Fruit fly (Drosophila melanogaster) whole organism, embryonic: ENCODE measurements around the gene Plc21C.

Source experiments
- Adf1 ChIP-seq: fragments of 200-800 bp; sonication (Bioruptor generic); IDR thresholded peaks from 2 replicates; pipeline ENCODE4 v1.3.6; 2022; ENCODE audit warnings: missing biosample characterization, missing genetic modification characterization
- Atf-2 ChIP-seq: fragments of 200-800 bp; sonication (Bioruptor generic); optimal IDR thresholded peaks from 2 replicates; lab custom pipeline; 2016; ENCODE audit warnings: missing biosample characterization, missing genetic modification characterization
- CG10267 ChIP-seq: fragments of 200-800 bp; sonication (Bioruptor generic); optimal IDR thresholded peaks from 2 replicates; lab custom pipeline; 2018; ENCODE audit warnings: missing biosample characterization, mild to moderate bottlenecking, missing genetic modification characterization, moderate library complexity
- CG12071 ChIP-seq: fragments of 200-800 bp; sonication (Bioruptor generic); optimal IDR thresholded peaks from 3 replicates; lab custom pipeline; 2018; ENCODE audit warnings: missing biosample characterization, mild to moderate bottlenecking, missing genetic modification characterization
- CG12219 ChIP-seq: fragments of 200-800 bp; sonication (Bioruptor generic); optimal IDR thresholded peaks from 3 replicates; lab custom pipeline; 2018; ENCODE audit warnings: missing biosample characterization, mild to moderate bottlenecking, missing genetic modification characterization
- CG12659 ChIP-seq: fragments of 200-800 bp; sonication (Bioruptor generic); optimal IDR thresholded peaks from 3 replicates; lab custom pipeline; 2017; ENCODE audit warnings: mild to moderate bottlenecking, missing biosample characterization, missing genetic modification reagents, missing genetic modification characterization
- CG12769 ChIP-seq: fragments of 200-800 bp; sonication (Bioruptor generic); optimal IDR thresholded peaks from 2 replicates; lab custom pipeline; 2019; ENCODE audit warnings: missing biosample characterization, mild to moderate bottlenecking, missing genetic modification characterization, moderate library complexity
- CG14441 ChIP-seq: fragments of 200-800 bp; sonication (Bioruptor generic); IDR thresholded peaks from 2 replicates; pipeline ENCODE4 v1.3.6; 2022; ENCODE audit warnings: missing biosample characterization, missing genetic modification characterization
- CG15073 ChIP-seq: fragments of 200-800 bp; sonication (Bioruptor generic); optimal IDR thresholded peaks from 2 replicates; lab custom pipeline; 2016; ENCODE audit warnings: missing biosample characterization, missing genetic modification characterization
- CG17361 ChIP-seq: fragments of 200-800 bp; sonication (Bioruptor generic); IDR thresholded peaks from 3 replicates; pipeline ENCODE4 v1.3.6; 2022; ENCODE audit warnings: missing biosample characterization, missing genetic modification characterization
- CG18011 ChIP-seq: fragments of 200-800 bp; sonication (Bioruptor generic); optimal IDR thresholded peaks from 2 replicates; lab custom pipeline; 2017; ENCODE audit warnings: missing biosample characterization, missing genetic modification characterization, mild to moderate bottlenecking, moderate library complexity, missing genotype
- CG32772 ChIP-seq: fragments of 200-800 bp; sonication (Bioruptor generic); IDR thresholded peaks from 2 replicates; pipeline ENCODE4 v1.3.6; 2022; ENCODE audit warnings: missing biosample characterization, missing genetic modification characterization
- CG3407 ChIP-seq: fragments of 200-800 bp; sonication (Bioruptor generic); optimal IDR thresholded peaks from 2 replicates; lab custom pipeline; 2018; ENCODE audit warnings: missing biosample characterization, mild to moderate bottlenecking, missing genetic modification characterization
- CG6813 ChIP-seq: fragments of 200-800 bp; sonication (Bioruptor generic); optimal IDR thresholded peaks from 2 replicates; lab custom pipeline; 2017; ENCODE audit warnings: missing biosample characterization, missing genetic modification characterization, mild to moderate bottlenecking, moderate library complexity, missing genetic modification reagents
- CG7357 ChIP-seq: fragments of 200-800 bp; sonication (Bioruptor generic); IDR thresholded peaks from 3 replicates; pipeline ENCODE4 v1.3.6; 2022; ENCODE audit warnings: missing biosample characterization, missing genetic modification characterization
- CG7928 ChIP-seq: fragments of 200-800 bp; sonication (Bioruptor generic); optimal IDR thresholded peaks from 2 replicates; lab custom pipeline; 2017; ENCODE audit warnings: missing biosample characterization, mild to moderate bottlenecking, missing genetic modification characterization
- CG8924 ChIP-seq: fragments of 200-800 bp; optimal IDR thresholded peaks from 3 replicates; lab custom pipeline; 2019; ENCODE audit warnings: missing biosample characterization, mild to moderate bottlenecking, missing genetic modification characterization, moderate library complexity
- CG8944 ChIP-seq: fragments of 200-800 bp; sonication (Bioruptor generic); optimal IDR thresholded peaks from 3 replicates; lab custom pipeline; 2016; ENCODE audit warnings: missing biosample characterization, missing genetic modification characterization
- CG9932 ChIP-seq: fragments of 200-800 bp; sonication (Bioruptor generic); IDR thresholded peaks from 2 replicates; pipeline ENCODE4 v1.3.6; 2022; ENCODE audit warnings: missing biosample characterization, missing genetic modification characterization
- ERR ChIP-seq: fragments of 200-800 bp; sonication (Bioruptor generic); optimal IDR thresholded peaks from 2 replicates; lab custom pipeline; 2016; ENCODE audit warnings: missing biosample characterization, missing genetic modification characterization
- Hr78 ChIP-seq, 2 experiments: fragments of 200-800 bp in 1 of 2; fragments of >200 bp in 1 of 2; sonication (Bioruptor generic) in 1 of 2; optimal IDR thresholded peaks; 2 replicates each; lab custom pipeline; 2017 to 2019; ENCODE audit warnings: missing biosample characterization in 2 of 2, missing genetic modification characterization in 2 of 2, mild to moderate bottlenecking in 1 of 2, moderate library complexity in 1 of 2
- Hsf ChIP-seq: fragments of 200-800 bp; sonication (Bioruptor generic); optimal IDR thresholded peaks from 3 replicates; lab custom pipeline; 2016; ENCODE audit warnings: missing biosample characterization, missing genetic modification characterization
- Myb ChIP-seq: fragments of 200-800 bp; sonication (Bioruptor generic); optimal IDR thresholded peaks from 2 replicates; lab custom pipeline; 2016; ENCODE audit warnings: missing biosample characterization, missing genetic modification characterization
- Opbp ChIP-seq: fragments of 200-800 bp; sonication (Bioruptor generic); IDR thresholded peaks from 3 replicates; pipeline ENCODE4 v1.3.6; 2022; ENCODE audit warnings: missing biosample characterization, missing genetic modification characterization; ENCODE audit not compliant: partially characterized antibody
- Pdp1 ChIP-seq, 2 experiments: fragments of 200-800 bp; sonication (Bioruptor generic); optimal IDR thresholded peaks; 3 replicates each; lab custom pipeline; 2016; ENCODE audit warnings: missing biosample characterization in 2 of 2, missing genetic modification characterization in 2 of 2, mild to moderate bottlenecking in 1 of 2, moderate library complexity in 1 of 2
- Sox102F ChIP-seq: fragments of 200-800 bp; sonication (Bioruptor generic); optimal IDR thresholded peaks from 2 replicates; lab custom pipeline; 2018; ENCODE audit warnings: missing biosample characterization, mild to moderate bottlenecking, missing genetic modification characterization, moderate library complexity
- ara ChIP-seq: fragments of 200-800 bp; sonication (Bioruptor generic); IDR thresholded peaks from 2 replicates; pipeline ENCODE4 v1.3.6; 2022; ENCODE audit warnings: missing biosample characterization, missing genetic modification characterization
- bbx ChIP-seq: fragments of 200-800 bp; sonication (Bioruptor generic); IDR thresholded peaks from 2 replicates; pipeline ENCODE4 v1.3.6; 2022; ENCODE audit warnings: missing biosample characterization, missing genetic modification characterization; ENCODE audit not compliant: partially characterized antibody
- cas ChIP-seq: fragments of 200-800 bp; sonication (Bioruptor generic); IDR thresholded peaks from 2 replicates; pipeline ENCODE4 v1.3.6; 2022; ENCODE audit warnings: missing biosample characterization, missing genetic modification characterization
- dan ChIP-seq: fragments of 200-800 bp; sonication (Bioruptor generic); IDR thresholded peaks from 2 replicates; pipeline ENCODE4 v1.3.6; 2022; ENCODE audit warnings: missing biosample characterization, missing genetic modification characterization
- exex ChIP-seq: fragments of 200-800 bp; sonication (Bioruptor generic); optimal IDR thresholded peaks from 4 replicates; lab custom pipeline; 2018; ENCODE audit warnings: missing biosample characterization, mild to moderate bottlenecking, missing genetic modification characterization, moderate library complexity
- lbe ChIP-seq: fragments of 200-800 bp; sonication (Bioruptor generic); optimal IDR thresholded peaks from 2 replicates; lab custom pipeline; 2016; ENCODE audit warnings: missing biosample characterization, mild to moderate bottlenecking, missing genetic modification characterization
- otp ChIP-seq: fragments of 200-800 bp; sonication (Bioruptor generic); IDR thresholded peaks from 3 replicates; pipeline ENCODE4, ENCODE4 v1.3.6; 2022; ENCODE audit warnings: missing biosample characterization, missing genetic modification characterization
- pho ChIP-seq: fragments of 200-800 bp; sonication (Bioruptor generic); optimal IDR thresholded peaks from 2 replicates; lab custom pipeline; 2016; ENCODE audit warnings: missing biosample characterization, missing genetic modification characterization
- prd ChIP-seq, 3 experiments: fragments of >200 bp in 2 of 3; fragments of 200-800 bp in 1 of 3; sonication (Bioruptor generic) in 1 of 3; optimal IDR thresholded peaks in 2 of 3; IDR thresholded peaks in 1 of 3; 2 replicates in 2 of 3; 3 replicates in 1 of 3; pipeline versions ENCODE4 v1.3.6 to Lab custom; 2017 to 2022; ENCODE audit warnings: missing biosample characterization in 1 of 3, missing genetic modification characterization in 1 of 3
- pzg ChIP-seq: fragments of 200-800 bp; sonication (Bioruptor generic); optimal IDR thresholded peaks from 3 replicates; lab custom pipeline; 2018; ENCODE audit warnings: missing biosample characterization, mild to moderate bottlenecking, missing genetic modification characterization, moderate library complexity
- ranshi ChIP-seq: fragments of 200-800 bp; sonication (Bioruptor generic); IDR thresholded peaks from 2 replicates; pipeline ENCODE4 v1.3.6; 2022; ENCODE audit warnings: missing biosample characterization, missing genetic modification characterization
- salm ChIP-seq: fragments of 200-800 bp; sonication (Bioruptor generic); optimal IDR thresholded peaks from 2 replicates; lab custom pipeline; 2018; ENCODE audit warnings: missing biosample characterization, mild to moderate bottlenecking, missing genetic modification characterization
- schlank ChIP-seq: fragments of 200-800 bp; sonication (Bioruptor generic); optimal IDR thresholded peaks from 2 replicates; lab custom pipeline; 2018; ENCODE audit warnings: missing biosample characterization, mild to moderate bottlenecking, missing genetic modification characterization
- shn ChIP-seq: fragments of 200-800 bp; sonication (Bioruptor generic); optimal IDR thresholded peaks from 3 replicates; lab custom pipeline; 2016; ENCODE audit warnings: missing biosample characterization, missing genetic modification characterization
- sima ChIP-seq: fragments of 200-800 bp; sonication (Bioruptor generic); optimal IDR thresholded peaks from 2 replicates; lab custom pipeline; 2016; ENCODE audit warnings: missing biosample characterization, missing genetic modification characterization
- sisA ChIP-seq: fragments of 200-800 bp; sonication (Bioruptor generic); IDR thresholded peaks from 2 replicates; pipeline ENCODE4 v1.3.6; 2022; ENCODE audit warnings: missing biosample characterization, missing genetic modification characterization
- tin ChIP-seq: fragments of 200-800 bp; sonication (Bioruptor generic); optimal IDR thresholded peaks from 3 replicates; lab custom pipeline; 2016; ENCODE audit warnings: missing biosample characterization, missing genetic modification characterization
- tll ChIP-seq, 2 experiments: fragments of 200-800 bp in 1 of 2; fragments of >200 bp in 1 of 2; sonication (Bioruptor generic) in 1 of 2; optimal IDR thresholded peaks; 2 replicates each; lab custom pipeline; 2017 to 2019; ENCODE audit warnings: missing biosample characterization in 2 of 2, missing genetic modification characterization in 2 of 2, mild to moderate bottlenecking in 1 of 2, moderate library complexity in 1 of 2
- tna ChIP-seq: fragments of 200-800 bp; sonication (Bioruptor generic); IDR thresholded peaks from 2 replicates; pipeline ENCODE4 v1.3.6; 2022; ENCODE audit warnings: missing biosample characterization, missing genetic modification characterization; ENCODE audit not compliant: partially characterized antibody
- tup ChIP-seq: fragments of 200-800 bp; sonication (Bioruptor generic); optimal IDR thresholded peaks from 2 replicates; lab custom pipeline; 2016; ENCODE audit warnings: missing biosample characterization, mild to moderate bottlenecking, missing genetic modification characterization, moderate library complexity
- zen2 ChIP-seq: fragments of 200-800 bp; sonication (Bioruptor generic); IDR thresholded peaks from 3 replicates; pipeline ENCODE4 v1.3.6; 2022; ENCODE audit warnings: missing biosample characterization, missing genetic modification characterization; ENCODE audit not compliant: partially characterized antibody

The Plc21C gene

DNA sequence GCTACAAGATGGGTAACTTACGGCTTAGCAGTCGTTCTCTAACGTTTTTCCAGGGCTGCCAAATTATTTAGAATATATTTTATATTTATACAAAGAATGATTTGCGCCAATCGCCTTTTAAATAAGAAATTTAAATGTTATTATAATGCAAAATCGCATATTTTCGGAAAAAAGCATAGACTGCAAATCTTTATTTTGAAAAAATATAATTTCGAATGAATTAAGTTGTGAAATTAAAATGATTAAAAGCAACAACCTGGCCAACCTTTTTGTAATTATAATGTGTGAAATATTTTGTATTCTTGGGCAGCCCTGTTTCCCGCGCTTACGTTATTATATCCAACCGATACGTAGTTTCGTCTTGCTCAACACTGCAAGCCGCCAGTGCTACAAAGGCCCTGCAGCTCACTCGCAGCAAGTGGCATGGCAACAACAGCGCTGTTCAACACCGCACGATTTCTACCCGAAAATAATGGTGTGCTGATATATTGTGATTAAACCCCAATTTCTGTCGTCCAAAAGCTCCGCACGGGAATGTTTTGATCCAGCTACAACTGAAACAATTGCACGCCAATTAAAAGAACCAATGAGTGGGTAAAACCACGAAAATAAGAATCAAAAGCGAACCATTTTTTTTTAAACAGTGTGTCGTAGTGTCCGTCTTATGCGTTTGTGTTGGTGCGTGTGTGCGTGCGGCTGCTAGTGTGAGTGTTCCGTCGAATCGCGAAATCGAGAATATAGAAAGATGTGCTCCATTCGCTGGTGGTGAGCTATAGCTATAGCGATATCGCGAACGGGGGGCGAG is 8.1 kb upstream of the Plc21C start, which contains the start of gene Pi3K21B (continued):
- TF ChIP-seq CG6813 (GFP tag; lab: Kevin White, UChicago) (peak; percentile 53), zen2 (GFP tag; lab: Robert Waterston, UW) (no peak), tna (GFP tag; lab: Robert Waterston, UW) (no peak), sima (GFP tag; lab: Kevin White, UChicago) (peak; percentile 36), CG17361 (peak; percentile 94), CG8944 (GFP tag; lab: Kevin White, UChicago) (peak; percentile 93), sisA (GFP tag; lab: Robert Waterston, UW) (peak; percentile 91), CG32772 (GFP tag; lab: Robert Waterston, UW) (peak; percentile 82), Opbp (GFP tag; lab: Robert Waterston, UW) (peak; percentile 54; the same call in 1 of the 3 replicates), Sox102F (GFP tag; lab: Kevin White, UChicago) (peak; percentile 87), CG7357 (peak; percentile 70), ERR (GFP tag; lab: Kevin White, UChicago) (peak; percentile 81), bbx (GFP tag; lab: Robert Waterston, UW) (peak; percentile 54), ranshi (peak; percentile 85; the same call in 1 of the 2 replicates), CG3407 (GFP tag; lab: Kevin White, UChicago) (peak; percentile 77), ara (peak; percentile 82), salm (tag; lab: Kevin White, UChicago) (peak; percentile 60), CG7928 (peak; percentile 99), CG12659 (GFP tag; lab: Kevin White, UChicago) (peak; percentile 96), exex (peak; percentile 46), Myb (peak; percentile 75), CG12769 (tag; lab: Kevin White, UChicago) (peak; percentile 81), shn (GFP tag; lab: Kevin White, UChicago) (peak; percentile 93), CG12219 (GFP tag; lab: Kevin White, UChicago) (peak; percentile 37), tll (GFP tag; optimal IDR thresholded peaks at IDR 0.05; lab: Kevin White, UChicago) (no peak), CG8924 (tag; lab: Kevin White, UChicago) (peak; percentile 90), Atf-2 (GFP tag; lab: Kevin White, UChicago) (peak; percentile 87), CG15073 (GFP tag; lab: Kevin White, UChicago) (peak; percentile 67), schlank (tag; lab: Kevin White, UChicago) (peak; percentile 38), tup (peak; percentile 90), CG18011 (GFP tag; lab: Kevin White, UChicago) (peak; percentile 80), CG14441 (GFP tag; lab: Robert Waterston, UW) (peak; percentile 80), otp (GFP tag; lab: Robert Waterston, UW) (peak; percentile 84), Pdp1 (GFP tag; optimal IDR thresholded peaks at IDR 0.05; lab: Kevin White, UChicago) (peak; percentile 85 to 90), dan (GFP tag; lab: Robert Waterston, UW) (no peak), tin (peak; percentile 94), CG12071 (GFP tag; lab: Kevin White, UChicago) (peak; percentile 62), Hr78 (GFP tag; optimal IDR thresholded peaks at IDR 0.05; lab: Kevin White, UChicago) (peak in 1 of 2 experiments; percentile 27), lbe (GFP tag; lab: Kevin White, UChicago) (peak; percentile 83), pho (GFP tag; lab: Kevin White, UChicago) (peak; percentile 90), Adf1 (GFP tag; lab: Robert Waterston, UW) (peak; percentile 25; the same call in 1 of the 2 replicates), cas (GFP tag; lab: Robert Waterston, UW) (peak; percentile 30; the same call in 1 of the 2 replicates), Hsf (GFP tag; lab: Kevin White, UChicago) (peak; percentile 90), pzg (peak; percentile 78), CG9932 (GFP tag; lab: Robert Waterston, UW) (peak; percentile 97), CG10267 (tag; lab: Kevin White, UChicago) (peak; percentile 98), prd (optimal IDR thresholded peaks at IDR 0.05; lab: Kevin White, UChicago) (no peak), prd (GFP tag; IDR thresholded peaks at IDR 0.05; lab: Robert Waterston, UW) (peak; percentile 87)
